Worm (Caenorhabditis elegans) whole organism, L1 larva: ENCODE data around the gene tank-1.

Experiments
- fos-1 ChIP-seq: fragments of 150-350 bp; optimal IDR thresholded peaks from 2 replicates; lab custom pipeline; 2014; ENCODE audit warnings: missing biosample characterization, missing genetic modification characterization
- irx-1 ChIP-seq: sonication (generic microtip); optimal IDR thresholded peaks from 2 replicates; lab custom pipeline; 2016; ENCODE audit warnings: missing genetic modification characterization, missing compliant biosample characterization
- isw-1 ChIP-seq: fragments of 200-800 bp; sonication (Bioruptor generic); IDR thresholded peaks from 2 replicates; pipeline ENCODE4 v1.3.6; 2022; ENCODE audit warnings: missing genetic modification characterization, missing compliant biosample characterization
- lin-39 ChIP-seq: fragments of 150-350 bp; optimal IDR thresholded peaks from 2 replicates; lab custom pipeline; 2014; ENCODE audit warnings: missing biosample characterization, missing genetic modification reagents, missing genetic modification characterization
- nhr-28 ChIP-seq: fragments of 150-350 bp; optimal IDR thresholded peaks from 2 replicates; lab custom pipeline; 2014; ENCODE audit warnings: missing biosample characterization, missing genetic modification characterization
- pag-3 ChIP-seq: sonication (generic microtip); optimal IDR thresholded peaks from 2 replicates; lab custom pipeline; 2017; ENCODE audit warnings: missing genetic modification characterization, mild to moderate bottlenecking, missing compliant biosample characterization, antibody characterized with exemption, borderline replicate concordance; ENCODE audit not compliant: insufficient read depth

ce11 chrV:1270611-1271010, 14.9 kb downstream of the tank-1 start, which contains the start of gene Y75B7B.1:
- TF ChIP-seq irx-1 (tag; lab: Kevin White, UChicago) (no peak), nhr-28 (tag; lab: Kevin White, UChicago) (no peak), isw-1 (GFP tag; lab: Robert Waterston, UW) (no peak), pag-3 (tag; lab: Kevin White, UChicago) (no peak), lin-39 (tag; lab: Kevin White, UChicago) (no peak), fos-1 (tag; lab: Kevin White, UChicago) (no peak)
